Worm (Caenorhabditis elegans): ENCODE results near the gene egl-23.
A peak's percentile ranks its signal among the peaks of the same experiment; 100 is the strongest.

Gene egl-23

ce11 chrIV:14019883-14020282 lies 31.0 kb downstream of the egl-23 start, which contains the start of the genes irld-56 and irld-55:
Gene irld-56 (minus strand): TSS chrIV:14019983.
Gene irld-55 (plus strand): TSS chrIV:14020198.
- no peak for TF ChIP-seq W03F9.2 (tag; optimal IDR thresholded peaks at IDR 0.05)
- no peak for TF ChIP-seq dao-5 (tag; optimal IDR thresholded peaks at IDR 0.05)
- no peak for TF ChIP-seq him-1 (tag; optimal IDR thresholded peaks at IDR 0.05)

- TF ChIP-seq him-1 (tag; optimal IDR thresholded peaks at IDR 0.05), result peak; percentile 67
- no peak for TF ChIP-seq dao-5 (tag; optimal IDR thresholded peaks at IDR 0.05)
- TF ChIP-seq W03F9.2 (tag; optimal IDR thresholded peaks at IDR 0.05), result peak; percentile 24
Observed at ce11 chrIV:14032620-14033501, 44.0 kb downstream of the egl-23 start.

- TF ChIP-seq him-1 (tag; optimal IDR thresholded peaks at IDR 0.05), result no peak
- TF ChIP-seq W03F9.2 (tag; optimal IDR thresholded peaks at IDR 0.05), result no peak
- TF ChIP-seq dao-5 (tag; optimal IDR thresholded peaks at IDR 0.05), result no peak
Observed at ce11 chrIV:14033502-14033751, 44.5 kb downstream of the egl-23 start.

DNA sequence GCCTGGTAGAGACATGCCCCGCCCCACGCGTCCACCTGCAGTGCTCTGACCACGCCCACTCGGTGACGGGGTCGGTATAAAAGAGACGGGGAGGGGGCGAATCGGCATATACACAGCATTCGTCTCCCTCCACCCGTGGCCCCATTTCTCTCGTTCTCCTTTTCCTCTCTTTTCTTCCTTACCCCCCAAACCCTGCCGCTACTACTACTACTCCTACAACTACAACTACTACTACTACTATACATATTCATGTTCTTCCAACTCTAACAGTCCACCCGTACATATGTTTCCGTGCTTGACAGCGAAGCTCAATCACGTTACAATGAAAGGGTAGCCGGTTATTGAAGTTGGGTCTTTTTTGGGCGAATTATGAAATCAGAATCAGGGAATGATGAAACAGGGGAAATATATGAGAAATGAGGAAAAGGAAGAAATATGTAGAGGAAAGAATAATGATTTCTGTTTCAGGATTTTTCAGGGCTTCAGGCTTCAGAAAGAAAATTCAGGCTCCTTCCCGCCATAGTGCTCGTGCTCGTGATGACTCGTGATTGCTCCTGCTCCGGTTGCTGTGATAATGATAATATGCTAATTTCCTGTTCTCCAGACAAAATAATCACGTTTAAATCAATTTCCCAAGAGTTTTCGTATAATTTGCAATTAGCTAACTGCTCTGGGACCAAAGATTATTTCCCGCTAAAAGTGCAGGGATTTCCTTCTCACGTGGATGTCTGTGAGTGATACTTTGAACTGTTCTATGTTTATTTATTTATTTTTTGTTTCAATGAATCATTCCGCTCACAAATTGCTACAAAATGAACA lies 45.1 kb downstream of the egl-23 start:
- no peak for TF ChIP-seq W03F9.2 (tag; optimal IDR thresholded peaks at IDR 0.05)
- TF ChIP-seq dao-5 (tag; optimal IDR thresholded peaks at IDR 0.05), result no peak
- TF ChIP-seq him-1 (tag; optimal IDR thresholded peaks at IDR 0.05), result peak; percentile 84

DNA sequence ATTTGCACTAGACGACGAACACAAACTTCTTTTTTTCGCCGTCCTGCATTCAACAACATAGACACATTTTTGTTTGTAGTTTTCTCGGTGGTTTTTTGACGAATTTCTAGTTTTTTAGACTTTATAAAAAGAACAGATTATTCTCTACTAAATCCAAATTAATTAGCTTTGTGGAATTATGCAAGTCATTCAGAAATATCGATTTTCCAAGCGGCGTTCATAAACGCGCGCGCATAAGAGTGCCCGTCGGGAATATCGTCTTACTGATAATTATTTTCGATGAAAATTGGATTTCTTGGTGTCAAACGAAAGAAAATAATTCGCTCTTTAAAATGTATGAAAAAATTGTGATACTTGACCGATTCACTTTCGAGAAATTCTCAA lies 45.7 kb downstream of the egl-23 start:
- TF ChIP-seq dao-5 (tag; optimal IDR thresholded peaks at IDR 0.05), result no peak
- TF ChIP-seq W03F9.2 (tag; optimal IDR thresholded peaks at IDR 0.05), result no peak
- no peak for TF ChIP-seq him-1 (tag; optimal IDR thresholded peaks at IDR 0.05)

DNA sequence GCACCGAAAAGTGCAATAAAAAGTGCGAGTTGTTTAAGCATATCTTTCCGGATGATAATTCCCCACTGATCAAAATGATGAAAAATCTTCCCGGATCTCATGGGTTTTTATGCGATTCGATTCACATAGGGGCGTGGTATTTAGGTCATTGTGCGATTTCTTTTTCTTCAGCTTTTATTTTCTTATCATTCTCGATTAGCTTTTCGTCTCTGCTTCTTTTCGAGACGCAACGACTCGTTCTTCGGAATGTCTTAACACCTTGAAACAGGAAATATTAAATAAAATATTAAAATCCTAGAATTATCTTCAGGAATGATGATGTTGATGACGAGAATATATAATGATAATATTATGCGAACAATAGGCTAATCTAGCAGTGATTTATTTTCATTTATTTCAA lies 54.8 kb downstream of the egl-23 start, which contains the start of gene Y37A1B.7:
Gene Y37A1B.7 (minus strand): TSS at position 101 of the 400 bp plus-strand sequence.
- TF ChIP-seq dao-5 (tag; optimal IDR thresholded peaks at IDR 0.05), result no peak
- no peak for TF ChIP-seq W03F9.2 (tag; optimal IDR thresholded peaks at IDR 0.05)
- TF ChIP-seq him-1 (tag; optimal IDR thresholded peaks at IDR 0.05), result no peak

DNA sequence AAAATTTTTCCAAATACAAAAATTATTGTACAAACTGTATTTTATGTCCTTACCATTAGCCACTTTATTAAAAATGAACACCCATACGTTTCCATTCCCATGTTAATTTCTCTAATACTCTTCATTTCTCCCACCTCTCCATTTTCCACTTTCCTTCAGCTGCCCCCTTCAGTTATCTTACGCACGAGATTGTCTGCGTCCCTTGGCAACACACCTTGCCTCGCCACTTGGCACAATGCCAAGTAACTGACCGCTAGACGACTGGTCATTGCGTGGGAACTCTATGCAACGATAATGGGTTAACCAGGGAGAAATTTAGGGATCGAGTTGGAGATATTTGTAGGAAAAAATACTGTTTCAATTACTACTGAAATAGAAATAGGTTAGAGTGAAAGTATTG lies 57.9 kb downstream of the egl-23 start:
- TF ChIP-seq W03F9.2 (tag; optimal IDR thresholded peaks at IDR 0.05) (no peak), him-1 (tag; optimal IDR thresholded peaks at IDR 0.05) (no peak), dao-5 (tag; optimal IDR thresholded peaks at IDR 0.05) (no peak)

- no peak for TF ChIP-seq W03F9.2 (tag; optimal IDR thresholded peaks at IDR 0.05)
- no peak for TF ChIP-seq dao-5 (tag; optimal IDR thresholded peaks at IDR 0.05)
- TF ChIP-seq him-1 (tag; optimal IDR thresholded peaks at IDR 0.05), result no peak
Observed at ce11 chrIV:14050442-14050841, 61.6 kb downstream of the egl-23 start.

DNA sequence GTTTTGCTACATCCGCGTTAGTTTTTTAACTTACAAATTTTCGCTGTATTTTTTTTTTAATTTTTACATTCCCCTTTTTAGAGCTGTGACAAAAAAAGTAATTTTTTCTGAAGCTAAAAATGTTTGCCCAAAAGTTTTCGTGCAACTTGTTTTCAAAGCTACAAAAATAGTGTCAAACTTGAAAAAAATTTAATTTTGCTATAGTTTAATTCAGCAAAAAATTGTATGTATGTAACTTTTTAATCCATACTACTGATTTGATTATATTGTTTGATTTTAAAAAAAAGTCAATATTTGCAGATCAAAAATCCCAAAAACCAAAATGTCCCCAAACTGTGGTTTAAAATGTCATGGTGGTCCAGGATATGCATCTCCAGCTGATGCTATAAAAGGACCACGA lies 62.0 kb downstream of the egl-23 start, which contains the start of gene semo-1:
Gene semo-1 (plus strand): TSS at position 301 of the 400 bp plus-strand sequence.
- TF ChIP-seq him-1 (tag; optimal IDR thresholded peaks at IDR 0.05), result no peak
- TF ChIP-seq W03F9.2 (tag; optimal IDR thresholded peaks at IDR 0.05), result no peak
- TF ChIP-seq dao-5 (tag; optimal IDR thresholded peaks at IDR 0.05), result no peak

DNA sequence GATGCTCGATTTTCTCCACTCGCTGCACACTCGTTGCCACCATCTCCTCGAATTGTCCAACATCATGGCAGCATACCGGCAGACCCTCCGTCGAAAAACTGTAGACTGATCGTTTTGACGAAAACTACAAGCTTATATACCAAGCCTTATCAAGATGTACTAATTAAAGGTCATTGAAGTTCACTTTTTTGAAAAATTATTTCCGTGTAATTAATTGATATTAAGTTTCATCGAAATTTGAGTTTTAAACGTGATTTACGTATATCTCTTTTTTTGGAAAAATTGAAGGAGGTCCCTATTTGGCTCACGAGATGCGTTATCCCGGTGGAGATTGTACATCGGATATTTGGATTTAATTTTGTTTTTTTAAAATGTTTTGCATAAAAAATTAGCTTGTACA lies 71.7 kb downstream of the egl-23 start, which contains the start of gene Y37A1B.4:
Gene Y37A1B.4 (minus strand): TSS at position 101 of the 400 bp plus-strand sequence.
- TF ChIP-seq dao-5 (tag; optimal IDR thresholded peaks at IDR 0.05), result no peak
- no peak for TF ChIP-seq him-1 (tag; optimal IDR thresholded peaks at IDR 0.05)
- TF ChIP-seq W03F9.2 (tag; optimal IDR thresholded peaks at IDR 0.05), result no peak

Data from whole organism, L4/young adult.